Worm (Caenorhabditis elegans) whole organism, young adult: ENCODE data around the gene twk-45.

Source experiments
- B0336.3 ChIP-seq: fragments of 200-800 bp; sonication (Bioruptor generic); IDR thresholded peaks from 2 replicates; pipeline ENCODE4 v1.3.6; 2022; ENCODE audit warnings: missing genetic modification characterization, missing compliant biosample characterization
- F33H1.4 ChIP-seq: fragments of 200-800 bp; sonication (Bioruptor generic); IDR thresholded peaks from 2 replicates; pipeline ENCODE4 v1.3.6; 2022; ENCODE audit warnings: missing genetic modification reagents, missing genetic modification characterization, missing compliant biosample characterization
- F49E8.2 ChIP-seq: sonication (generic microtip); optimal IDR thresholded peaks from 3 replicates; lab custom pipeline; 2017; ENCODE audit warnings: missing genetic modification characterization, mild to moderate bottlenecking, missing compliant biosample characterization, antibody characterized with exemption, moderate library complexity; ENCODE audit not compliant: insufficient read depth
- ama-1 ChIP-seq, 3 experiments: fragments of 150-350 bp in 1 of 3; sonication (generic microtip) in 2 of 3; optimal IDR thresholded peaks; 2 replicates each; lab custom pipeline; 2014 to 2018; ENCODE audit warnings: missing biosample characterization in 2 of 3, missing genetic modification characterization in 2 of 3, missing genetic modification reagents in 2 of 3
- atf-7 ChIP-seq: sonication (generic microtip); optimal IDR thresholded peaks from 2 replicates; lab custom pipeline; 2017; ENCODE audit warnings: mild to moderate bottlenecking, missing genetic modification characterization, missing compliant biosample characterization
- attf-6 ChIP-seq: fragments of 200-800 bp; sonication (Bioruptor generic); IDR thresholded peaks from 2 replicates; pipeline ENCODE4 v1.3.6; 2022; ENCODE audit warnings: missing genetic modification reagents, missing genetic modification characterization, missing compliant biosample characterization
- bed-1 ChIP-seq: fragments of 200-800 bp; sonication (Bioruptor generic); IDR thresholded peaks from 2 replicates; pipeline ENCODE4 v1.3.6; 2022; ENCODE audit warnings: missing genetic modification reagents, missing genetic modification characterization, missing compliant biosample characterization
- ceh-100 ChIP-seq: fragments of 200-800 bp; sonication (Bioruptor generic); IDR thresholded peaks from 2 replicates; pipeline ENCODE4 v1.3.6; 2022; ENCODE audit warnings: missing genetic modification reagents, missing genetic modification characterization, missing compliant biosample characterization
- ceh-79 ChIP-seq: sonication (generic microtip); optimal IDR thresholded peaks from 2 replicates; lab custom pipeline; 2017; ENCODE audit warnings: mild to moderate bottlenecking, missing genetic modification characterization, missing compliant biosample characterization
- dox-1 ChIP-seq: fragments of 200-800 bp; sonication (Bioruptor generic); IDR thresholded peaks from 2 replicates; pipeline ENCODE4 v1.3.6; 2022; ENCODE audit warnings: missing genetic modification reagents, missing genetic modification characterization, missing compliant biosample characterization
- egl-44 ChIP-seq: fragments of 200-800 bp; sonication (Bioruptor generic); IDR thresholded peaks from 2 replicates; pipeline ENCODE4 v1.3.6; 2022; ENCODE audit warnings: missing genetic modification reagents, missing genetic modification characterization, missing compliant biosample characterization
- ekl-4 ChIP-seq: fragments of 200-800 bp; sonication (Bioruptor generic); IDR thresholded peaks from 2 replicates; pipeline ENCODE4 v1.3.6; 2022; ENCODE audit warnings: missing genetic modification reagents, missing genetic modification characterization, missing compliant biosample characterization
- him-1 ChIP-seq: sonication (generic microtip); optimal IDR thresholded peaks from 2 replicates; lab custom pipeline; 2016; ENCODE audit warnings: missing genotype, missing genetic modification reagents, missing genetic modification characterization, missing compliant biosample characterization
- hmg-1.2 ChIP-seq: fragments of 200-800 bp; sonication (Bioruptor generic); IDR thresholded peaks from 2 replicates; pipeline ENCODE4 v1.3.6; 2022; ENCODE audit warnings: missing genetic modification reagents, missing genetic modification characterization, missing compliant biosample characterization
- hrde-1 ChIP-seq: sonication (generic microtip); optimal IDR thresholded peaks from 2 replicates; lab custom pipeline; 2016; ENCODE audit warnings: missing genetic modification characterization, mild to moderate bottlenecking, missing compliant biosample characterization, moderate library complexity, missing genotype, missing genetic modification reagents, borderline replicate concordance
- lag-1 ChIP-seq: fragments of 200-800 bp; sonication (Bioruptor generic); IDR thresholded peaks from 2 replicates; pipeline ENCODE4 v1.3.6; 2022; ENCODE audit warnings: missing genetic modification reagents, missing genetic modification characterization, missing compliant biosample characterization
- lin-26 ChIP-seq: fragments of 200-800 bp; sonication (Bioruptor generic); IDR thresholded peaks from 2 replicates; pipeline ENCODE4 v1.3.6; 2022; ENCODE audit warnings: missing genetic modification reagents, missing genetic modification characterization, missing compliant biosample characterization
- lin-54 ChIP-seq: fragments of 200-800 bp; sonication (Bioruptor generic); optimal IDR thresholded peaks from 2 replicates; lab custom pipeline; 2018; ENCODE audit warnings: mild to moderate bottlenecking, missing genetic modification characterization, missing compliant biosample characterization
- lsl-1 ChIP-seq: fragments of 200-800 bp; sonication (Bioruptor generic); optimal IDR thresholded peaks from 2 replicates; lab custom pipeline; 2018; ENCODE audit warnings: mild to moderate bottlenecking, missing genetic modification characterization, moderate library complexity, missing compliant biosample characterization
- madf-3 ChIP-seq: fragments of 200-800 bp; sonication (Bioruptor generic); IDR thresholded peaks from 2 replicates; pipeline ENCODE4 v1.3.6; 2022; ENCODE audit warnings: missing genetic modification reagents, missing genetic modification characterization, missing compliant biosample characterization
- madf-6 ChIP-seq: fragments of 200-800 bp; sonication (Bioruptor generic); IDR thresholded peaks from 2 replicates; pipeline ENCODE4 v1.3.6; 2022; ENCODE audit warnings: missing genetic modification reagents, missing genetic modification characterization, missing compliant biosample characterization
- madf-8 ChIP-seq: fragments of 200-800 bp; sonication (Bioruptor generic); conservative IDR thresholded peaks from 2 replicates; pipeline ENCODE4 v1.3.6; 2022; ENCODE audit warnings: missing genetic modification reagents, missing genetic modification characterization, missing compliant biosample characterization
- mcd-1 ChIP-seq: fragments of 200-800 bp; sonication (Bioruptor generic); IDR thresholded peaks from 2 replicates; pipeline ENCODE4 v1.3.6; 2022; ENCODE audit warnings: missing genetic modification reagents, missing genetic modification characterization, missing compliant biosample characterization
- mel-28 ChIP-seq: sonication (generic microtip); optimal IDR thresholded peaks from 2 replicates; lab custom pipeline; 2016; ENCODE audit warnings: borderline replicate concordance, mild to moderate bottlenecking, missing genetic modification characterization, missing compliant biosample characterization
- mxl-1 ChIP-seq: sonication (generic microtip); optimal IDR thresholded peaks from 2 replicates; lab custom pipeline; 2016; ENCODE audit warnings: missing genetic modification characterization, missing compliant biosample characterization
- nfyb-1 ChIP-seq: fragments of 200-800 bp; sonication (Bioruptor generic); IDR thresholded peaks from 2 replicates; pipeline ENCODE4 v1.3.6; 2022; ENCODE audit warnings: missing genetic modification reagents, missing genetic modification characterization, missing compliant biosample characterization
- nhr-179 ChIP-seq: sonication (generic microtip); optimal IDR thresholded peaks from 2 replicates; lab custom pipeline; 2016; ENCODE audit warnings: mild to moderate bottlenecking, missing genetic modification characterization, missing compliant biosample characterization
- pbrm-1 ChIP-seq: fragments of 200-800 bp; sonication (Bioruptor generic); IDR thresholded peaks from 2 replicates; pipeline ENCODE4 v1.3.6; 2022; ENCODE audit warnings: missing genetic modification reagents, missing genetic modification characterization, missing compliant biosample characterization
- rec-8 ChIP-seq, 2 experiments: sonication (generic microtip); optimal IDR thresholded peaks; 2 replicates each; lab custom pipeline; 2016; ENCODE audit warnings: mild to moderate bottlenecking in 2 of 2, missing genetic modification characterization in 2 of 2, missing genetic modification reagents in 2 of 2, missing genotype in 2 of 2, missing biosample characterization in 1 of 2, missing compliant biosample characterization in 1 of 2, moderate library complexity in 1 of 2
- repo-1 ChIP-seq: sonication (generic microtip); optimal IDR thresholded peaks from 2 replicates; lab custom pipeline; 2017; ENCODE audit warnings: mild to moderate bottlenecking, missing genetic modification characterization, missing compliant biosample characterization
- sea-2 ChIP-seq: fragments of 200-800 bp; sonication (Bioruptor generic); IDR thresholded peaks from 2 replicates; pipeline ENCODE4 v1.3.6; 2022; ENCODE audit warnings: missing genetic modification characterization, missing compliant biosample characterization
- snpc-1.3 ChIP-seq: sonication (generic microtip); optimal IDR thresholded peaks from 2 replicates; lab custom pipeline; 2017; ENCODE audit warnings: missing genetic modification characterization, mild to moderate bottlenecking, missing compliant biosample characterization, antibody characterized with exemption, moderate library complexity, missing genotype, missing genetic modification reagents; ENCODE audit not compliant: insufficient read depth
- snpc-3.4 ChIP-seq: sonication (generic microtip); optimal IDR thresholded peaks from 2 replicates; lab custom pipeline; 2017; ENCODE audit warnings: missing genetic modification characterization, mild to moderate bottlenecking, missing compliant biosample characterization, antibody characterized with exemption, moderate library complexity, missing genotype, missing genetic modification reagents
- tbp1 ChIP-seq: fragments of 200-800 bp; sonication (Bioruptor generic); optimal IDR thresholded peaks from 2 replicates; lab custom pipeline; 2018; ENCODE audit warnings: mild to moderate bottlenecking, missing genetic modification characterization, missing compliant biosample characterization
- unc-130 ChIP-seq: sonication (generic microtip); optimal IDR thresholded peaks from 2 replicates; lab custom pipeline; 2016; ENCODE audit warnings: missing genetic modification reagents, missing genetic modification characterization, missing compliant biosample characterization
- xnd-1 ChIP-seq: sonication (generic microtip); optimal IDR thresholded peaks from 2 replicates; lab custom pipeline; 2016; ENCODE audit warnings: missing genotype, missing genetic modification reagents, missing genetic modification characterization, missing compliant biosample characterization
- zfh-2 ChIP-seq: fragments of 200-800 bp; sonication (Bioruptor generic); conservative IDR thresholded peaks from 2 replicates; pipeline ENCODE4 v1.3.6; 2022; ENCODE audit warnings: missing genetic modification reagents, missing genetic modification characterization, missing compliant biosample characterization
- zim-3 ChIP-seq: sonication (generic microtip); optimal IDR thresholded peaks from 2 replicates; lab custom pipeline; 2017; ENCODE audit warnings: mild to moderate bottlenecking, missing genetic modification characterization, moderate library complexity, missing compliant biosample characterization

Gene twk-45

ce11 chrIII:2795442-2796023, 6.2 kb downstream of the twk-45 start (continued):
- peak; percentile 55 for TF ChIP-seq madf-6
- peak; percentile 13 for TF ChIP-seq mxl-1
- peak; percentile 26 for TF ChIP-seq xnd-1 (tag; lab: Kevin White, UChicago)
- TF ChIP-seq ama-1 (optimal IDR thresholded peaks at IDR 0.05; lab: Kevin White, UChicago) = no peak
- no peak for TF ChIP-seq ama-1 (GFP tag; optimal IDR thresholded peaks at IDR 0.05; lab: Kevin White, UChicago)
- TF ChIP-seq attf-6 = peak; percentile 73; the same call in 1 of the 2 replicates
- TF ChIP-seq zfh-2 (GFP tag; lab: Robert Waterston, UW) = peak; percentile 46; the same call in 1 of the 2 replicates
- TF ChIP-seq pbrm-1 = peak; percentile 54
- TF ChIP-seq ekl-4 (GFP tag; lab: Robert Waterston, UW) = peak; percentile 50; the same call in 1 of the 2 replicates
- TF ChIP-seq lsl-1 (GFP tag; lab: Kevin White, UChicago) = peak; percentile 40
- no peak for TF ChIP-seq snpc-1.3 (tag; lab: Kevin White, UChicago)
- TF ChIP-seq lin-26 = peak; percentile 67; the same call in 1 of the 2 replicates
- TF ChIP-seq tbp1 (GFP tag; lab: Kevin White, UChicago) = peak; percentile 23

ce11 chrIII:2794057-2794456, 7.6 kb downstream of the twk-45 start:
- TF ChIP-seq him-1 (tag; lab: Kevin White, UChicago) (no peak), nfyb-1 (0 out of 2 replicates have a peak, but pooled peaks have one; percentile 13), zfh-2 (GFP tag; lab: Robert Waterston, UW) (0 out of 2 replicates have a peak, but pooled peaks have one; percentile 9)

ce11 chrIII:2787979-2788491, 13.7 kb downstream of the twk-45 start, which contains the start of gene tbcc-1:
Gene tbcc-1 (plus strand): TSS chrIII:2788441.
- TF ChIP-seq lsl-1 (GFP tag; lab: Kevin White, UChicago) (peak; percentile 58), madf-6 (peak; percentile 51; the same call in 1 of the 2 replicates), rec-8 (tag; optimal IDR thresholded peaks at IDR 0.05; lab: Kevin White, UChicago) (no peak), F33H1.4 (GFP tag; lab: Robert Waterston, UW) (peak; percentile 48; the same call in 1 of the 2 replicates), F49E8.2 (tag; lab: Kevin White, UChicago) (no peak), xnd-1 (tag; lab: Kevin White, UChicago) (peak; percentile 29), sea-2 (no peak), unc-130 (GFP tag; lab: Kevin White, UChicago) (peak; percentile 2), hrde-1 (tag; lab: Kevin White, UChicago) (peak; percentile 46), tbp1 (GFP tag; lab: Kevin White, UChicago) (peak; percentile 15), lin-54 (GFP tag; lab: Kevin White, UChicago) (peak; percentile 24), snpc-3.4 (tag; lab: Kevin White, UChicago) (peak; percentile 8)

- TF ChIP-seq zfh-2 (GFP tag; lab: Robert Waterston, UW) (peak; percentile 64), hmg-1.2 (GFP tag; lab: Robert Waterston, UW) (peak; percentile 13; the same call in 1 of the 2 replicates), nhr-179 (tag; lab: Kevin White, UChicago) (no peak), pbrm-1 (peak; percentile 56; the same call in 1 of the 2 replicates), B0336.3 (GFP tag; lab: Robert Waterston, UW) (peak; percentile 70; the same call in 1 of the 2 replicates), madf-3 (GFP tag; lab: Robert Waterston, UW) (peak; percentile 75), mel-28 (tag; lab: Kevin White, UChicago) (no peak), ceh-100 (GFP tag; lab: Robert Waterston, UW) (0 out of 2 replicates have a peak, but pooled peaks have one; percentile 24), madf-8 (GFP tag; lab: Robert Waterston, UW) (no peak), bed-1 (GFP tag; lab: Robert Waterston, UW) (no peak), ama-1 (optimal IDR thresholded peaks at IDR 0.05; lab: Kevin White, UChicago) (peak; percentile 26), ama-1 (GFP tag; optimal IDR thresholded peaks at IDR 0.05; lab: Kevin White, UChicago) (no peak), nfyb-1 (peak; percentile 35; the same call in 1 of the 2 replicates), egl-44 (GFP tag; lab: Robert Waterston, UW) (peak; percentile 9; the same call in 1 of the 2 replicates), tbp1 (GFP tag; lab: Kevin White, UChicago) (peak; percentile 3), mcd-1 (peak; percentile 69), ceh-79 (tag; lab: Kevin White, UChicago) (no peak), lag-1 (GFP tag; lab: Robert Waterston, UW) (0 out of 2 replicates have a peak, but pooled peaks have one; percentile 51), repo-1 (tag; lab: Kevin White, UChicago) (peak; percentile 5), ekl-4 (GFP tag; lab: Robert Waterston, UW) (peak; percentile 43; the same call in 1 of the 2 replicates), atf-7 (tag; lab: Kevin White, UChicago) (no peak), zim-3 (tag; lab: Kevin White, UChicago) (peak; percentile 13), dox-1 (GFP tag; lab: Robert Waterston, UW) (peak; percentile 22; the same call in 1 of the 2 replicates)
Measured at ce11 chrIII:2786740-2787139, 15.0 kb downstream of the twk-45 start, which contains the start of gene nduc-2. Gene nduc-2 (plus strand): TSS chrIII:2786852.
